Fruit fly (Drosophila melanogaster) whole organism: ENCODE results near the gene CG11378.

Source experiments
- Dll ChIP-seq: fragments of >200 bp; optimal IDR thresholded peaks from 2 replicates; lab custom pipeline; 2017
- pan ChIP-seq: fragments of >200 bp; optimal IDR thresholded peaks from 2 replicates; lab custom pipeline; 2017
- usp ChIP-seq: fragments of >200 bp; optimal IDR thresholded peaks from 2 replicates; lab custom pipeline; 2017; ENCODE audit warnings: missing biosample characterization, missing genetic modification characterization, mixed read lengths

DNA sequence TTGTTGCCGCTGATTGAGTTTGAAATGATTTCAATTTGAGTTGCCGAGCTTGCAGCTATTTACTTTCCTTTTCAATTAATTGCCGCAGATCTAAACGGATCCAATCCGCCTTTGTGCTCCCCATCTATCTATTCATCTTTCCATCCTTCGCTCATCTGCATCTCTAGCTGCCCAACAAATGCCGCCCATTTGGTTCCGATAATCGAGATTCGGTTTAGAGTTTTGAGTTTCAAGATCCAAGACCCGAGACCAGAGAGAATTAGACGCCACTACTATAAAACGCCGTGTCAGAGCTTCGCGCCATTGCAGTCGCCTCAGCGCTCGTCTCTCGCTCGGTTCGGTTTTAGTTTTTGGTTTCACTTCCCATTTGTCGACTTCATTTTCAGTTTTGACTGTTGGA, 13.8 kb downstream of the CG11378 start, which contains the start of gene CG14626:
- TF ChIP-seq pan (lab: Kevin White, UChicago), result no peak
- TF ChIP-seq Dll (lab: Kevin White, UChicago), result no peak
- no peak for TF ChIP-seq usp (GFP tag; lab: Kevin White, UChicago)
